Worm (Caenorhabditis elegans) whole organism, young adult: ENCODE results near the gene srg-29.

ENCODE experiments used
- bed-1 ChIP-seq: fragments of 200-800 bp; sonication (Bioruptor generic); IDR thresholded peaks from 2 replicates; pipeline ENCODE4 v1.3.6; 2022; ENCODE audit warnings: missing genetic modification reagents, missing genetic modification characterization, missing compliant biosample characterization
- cebp-2 ChIP-seq: fragments of 200-800 bp; sonication (Bioruptor generic); IDR thresholded peaks from 2 replicates; pipeline ENCODE4 v1.3.6; 2022; ENCODE audit warnings: missing genetic modification characterization, missing compliant biosample characterization
- ets-4 ChIP-seq: fragments of 200-800 bp; sonication (Bioruptor generic); optimal IDR thresholded peaks from 2 replicates; lab custom pipeline; 2018; ENCODE audit warnings: mild to moderate bottlenecking, missing genetic modification characterization, missing compliant biosample characterization
- gei-17 ChIP-seq: fragments of 200-800 bp; sonication (Bioruptor generic); optimal IDR thresholded peaks from 2 replicates; lab custom pipeline; 2018; ENCODE audit warnings: mild to moderate bottlenecking, missing genetic modification characterization, missing compliant biosample characterization
- rcor-1 ChIP-seq: fragments of 200-800 bp; sonication (Bioruptor generic); IDR thresholded peaks from 2 replicates; pipeline ENCODE4 v1.3.6; 2022; ENCODE audit warnings: missing genetic modification reagents, missing genetic modification characterization, missing compliant biosample characterization
- sea-2 ChIP-seq: fragments of 200-800 bp; sonication (Bioruptor generic); IDR thresholded peaks from 2 replicates; pipeline ENCODE4 v1.3.6; 2022; ENCODE audit warnings: missing genetic modification characterization, missing compliant biosample characterization
- snpc-4 ChIP-seq, 5 experiments: fragments of 150-350 bp in 1 of 5; sonication (generic microtip) in 4 of 5; optimal IDR thresholded peaks; 2 replicates each; lab custom pipeline; 2014 to 2018; ENCODE audit warnings: missing genetic modification characterization in 5 of 5, missing biosample characterization in 3 of 5, antibody characterized with exemption in 2 of 5, mild to moderate bottlenecking in 2 of 5, missing compliant biosample characterization in 2 of 5, missing genotype in 2 of 5, moderate library complexity in 2 of 5, missing genetic modification reagents in 1 of 5
- tbp1 ChIP-seq: fragments of 200-800 bp; sonication (Bioruptor generic); optimal IDR thresholded peaks from 2 replicates; lab custom pipeline; 2018; ENCODE audit warnings: mild to moderate bottlenecking, missing genetic modification characterization, missing compliant biosample characterization
- unc-130 ChIP-seq: sonication (generic microtip); optimal IDR thresholded peaks from 2 replicates; lab custom pipeline; 2016; ENCODE audit warnings: missing genetic modification reagents, missing genetic modification characterization, missing compliant biosample characterization
- unc-62 ChIP-seq: fragments of 150-350 bp; optimal IDR thresholded peaks from 2 replicates; lab custom pipeline; 2014; ENCODE audit warnings: missing biosample characterization, missing genetic modification reagents, missing genetic modification characterization

DNA sequence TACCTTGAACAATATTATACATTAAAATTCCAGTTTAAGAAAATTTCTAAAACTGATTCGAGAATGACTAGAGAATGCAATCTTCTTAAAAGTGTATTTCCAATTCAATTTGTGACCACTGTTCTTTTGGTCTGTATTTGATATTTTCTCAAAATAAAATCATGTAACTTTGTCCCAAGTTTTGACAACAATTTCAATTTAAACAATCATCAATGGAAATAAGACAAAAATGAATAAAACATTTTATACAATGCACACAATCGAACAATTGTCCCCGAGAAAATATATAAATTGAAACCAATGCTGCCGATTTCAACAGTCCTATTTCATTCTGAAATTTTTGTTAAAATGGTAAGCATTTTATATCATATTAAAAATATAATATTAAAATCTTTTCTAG, 25.3 kb upstream of the srg-29 start, which contains the start of gene C10G8.4:
- TF ChIP-seq ets-4 (GFP tag; lab: Kevin White, UChicago), result no peak
- TF ChIP-seq sea-2 (GFP tag; lab: Robert Waterston, UW), result no peak
- TF ChIP-seq snpc-4 (GFP tag; optimal IDR thresholded peaks at IDR 0.05; lab: Kevin White, UChicago), result no peak
- no peak for TF ChIP-seq snpc-4 (tag; optimal IDR thresholded peaks at IDR 0.05; lab: Kevin White, UChicago)
- TF ChIP-seq unc-62 (GFP tag; lab: Kevin White, UChicago), result no peak
- no peak for TF ChIP-seq cebp-2 (GFP tag; lab: Robert Waterston, UW)
- no peak for TF ChIP-seq gei-17 (GFP tag; lab: Kevin White, UChicago)
- TF ChIP-seq unc-130 (GFP tag; lab: Kevin White, UChicago), result no peak
- TF ChIP-seq bed-1 (GFP tag; lab: Robert Waterston, UW), result no peak
- no peak for TF ChIP-seq tbp1
- no peak for TF ChIP-seq rcor-1
